Worm (Caenorhabditis elegans): ENCODE measurements around the gene mup-4.

mup-4 gene

ce11 chrIII:7491931-7492330, 3.0 kb upstream of the mup-4 start (continued):
- TF ChIP-seq lir-3 (tag; optimal IDR thresholded peaks at IDR 0.05) (no peak), mxl-3 (GFP tag; optimal IDR thresholded peaks at IDR 0.05) (peak; percentile 35), Y105C5A.15 (GFP tag; IDR thresholded peaks at IDR 0.05) (no peak), mes-2 (tag; optimal IDR thresholded peaks at IDR 0.05; ENCODE audit: poor library complexity, severe bottlenecking) (no peak), ceh-82 (tag; optimal IDR thresholded peaks at IDR 0.05) (no peak), ceh-62 (tag; optimal IDR thresholded peaks at IDR 0.05) (no peak), R02D3.7 (tag; optimal IDR thresholded peaks at IDR 0.05) (no peak), F10B5.3 (tag; optimal IDR thresholded peaks at IDR 0.05) (no peak), nhr-76 (tag; optimal IDR thresholded peaks at IDR 0.05) (no peak), dve-1 (tag; optimal IDR thresholded peaks at IDR 0.05; ENCODE audit: insufficient read depth) (no peak), ceh-44 (GFP tag; IDR thresholded peaks at IDR 0.05) (no peak), lin-39 (tag; optimal IDR thresholded peaks at IDR 0.05) (no peak), nhr-42 (GFP tag; IDR thresholded peaks at IDR 0.05) (no peak), daf-12 (tag; optimal IDR thresholded peaks at IDR 0.05) (no peak), aly-2 (tag; optimal IDR thresholded peaks at IDR 0.05) (no peak), F37D6.2 (tag; optimal IDR thresholded peaks at IDR 0.05) (no peak)

- TF ChIP-seq spr-1 (tag; optimal IDR thresholded peaks at IDR 0.05) (no peak), tag-97 (GFP tag; IDR thresholded peaks at IDR 0.05) (no peak), aly-2 (tag; optimal IDR thresholded peaks at IDR 0.05) (no peak), nhr-48 (tag; optimal IDR thresholded peaks at IDR 0.05) (no peak), ceh-32 (tag; optimal IDR thresholded peaks at IDR 0.05; ENCODE audit: poor library complexity) (no peak), mes-2 (tag; optimal IDR thresholded peaks at IDR 0.05; ENCODE audit: poor library complexity, severe bottlenecking) (no peak), nhr-42 (GFP tag; IDR thresholded peaks at IDR 0.05) (no peak), R02D3.7 (tag; optimal IDR thresholded peaks at IDR 0.05) (no peak), zfp-3 (GFP tag; conservative IDR thresholded peaks at IDR 0.05) (no peak), nhr-102 (tag; optimal IDR thresholded peaks at IDR 0.05) (no peak), snpc-1.2 (GFP tag; IDR thresholded peaks at IDR 0.05) (no peak), ceh-20 (GFP tag; IDR thresholded peaks at IDR 0.05) (no peak)
These were observed 1.2 kb upstream of the mup-4 start for ce11 chrIII:7490061-7490460.

DNA sequence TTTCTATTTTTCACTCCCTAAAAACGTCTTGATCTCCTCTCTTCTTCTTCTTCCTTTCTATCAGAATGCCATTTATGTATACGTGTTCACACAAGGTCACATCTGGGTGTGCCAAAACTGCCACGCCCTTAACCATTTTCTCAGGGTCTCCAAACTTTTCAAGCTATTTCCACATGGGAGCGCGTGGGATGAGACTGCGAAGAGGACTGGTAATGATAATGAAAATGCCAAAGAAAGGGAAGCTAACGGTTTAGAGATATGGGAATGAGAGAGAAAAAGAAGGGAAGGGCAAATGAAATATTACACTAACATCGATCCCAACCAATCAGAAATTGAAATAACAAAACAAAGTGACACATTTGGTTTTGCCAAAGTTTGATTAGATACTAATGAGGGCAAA, 602 bp downstream of the mup-4 start:
- TF ChIP-seq hlh-30 (tag; optimal IDR thresholded peaks at IDR 0.05; ENCODE audit: insufficient read depth) (peak; percentile 36), hlh-11 (tag; optimal IDR thresholded peaks at IDR 0.05) (peak; percentile 36), lin-1 (GFP tag; IDR thresholded peaks at IDR 0.05) (no peak), unc-62 (GFP tag; optimal IDR thresholded peaks at IDR 0.05 in 1 of 2) (peak in 1 of 2 experiments; percentile 69), unc-62 (tag; optimal IDR thresholded peaks at IDR 0.05) (no peak), mxl-3 (GFP tag; optimal IDR thresholded peaks at IDR 0.05) (peak; percentile 67), dpl-1 (GFP tag; optimal IDR thresholded peaks at IDR 0.05) (no peak), mdl-1 (tag; optimal IDR thresholded peaks at IDR 0.05) (peak in 1 of 2 experiments; percentile 58), mes-2 (tag; optimal IDR thresholded peaks at IDR 0.05; ENCODE audit: poor library complexity, severe bottlenecking) (peak; percentile 16), aha-1 (tag) (peak; percentile 81), dmd-6 (GFP tag; IDR thresholded peaks at IDR 0.05) (0 out of 2 replicates have a peak, but pooled peaks have one; percentile 18), nhr-28 (tag; optimal IDR thresholded peaks at IDR 0.05) (peak; percentile 54), nhr-6 (tag; optimal IDR thresholded peaks at IDR 0.05) (peak; percentile 22), gei-8 (GFP tag; optimal IDR thresholded peaks at IDR 0.05) (no peak)

DNA sequence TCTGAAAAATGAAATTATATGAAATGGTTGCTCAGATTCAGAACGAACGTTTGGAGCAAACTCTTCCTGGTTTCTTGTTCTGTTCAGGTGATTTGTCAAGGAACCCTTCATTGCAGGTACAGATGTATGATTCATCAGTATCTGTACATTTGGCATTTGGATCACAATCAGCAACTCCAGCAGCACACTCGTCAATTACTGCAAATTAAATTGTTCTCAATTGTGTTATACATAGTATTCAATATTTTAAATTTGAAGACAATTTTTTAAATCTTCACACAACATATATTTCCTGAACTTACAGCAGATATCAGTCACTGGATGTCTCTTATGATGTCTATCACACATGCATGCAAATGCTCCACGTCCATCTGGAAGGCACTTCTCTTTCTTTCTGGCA, 4.1 kb downstream of the mup-4 start:
- TF ChIP-seq gei-8 (GFP tag; optimal IDR thresholded peaks at IDR 0.05) (no peak), unc-62 (GFP tag; optimal IDR thresholded peaks at IDR 0.05 in 1 of 2) (peak in 1 of 2 experiments; percentile 97), unc-62 (tag; optimal IDR thresholded peaks at IDR 0.05) (no peak)

All from whole organism, L4 larva.